Worm (Caenorhabditis elegans) whole organism, L2 larva: ENCODE measurements around the gene nhr-101.

Experiments used
- C34F6.9 ChIP-seq: fragments of 150-350 bp; optimal IDR thresholded peaks from 2 replicates; lab custom pipeline; 2014; ENCODE audit warnings: missing biosample characterization, missing genetic modification characterization
- F13H6.1 ChIP-seq: sonication (generic microtip); optimal IDR thresholded peaks from 2 replicates; lab custom pipeline; 2016; ENCODE audit warnings: missing genetic modification characterization, missing compliant biosample characterization
- R02D3.7 ChIP-seq: fragments of 150-350 bp; optimal IDR thresholded peaks from 2 replicates; lab custom pipeline; 2014; ENCODE audit warnings: missing biosample characterization, missing genetic modification characterization
- Y55F3AM.14 ChIP-seq: fragments of 200-800 bp; sonication (Bioruptor generic); optimal IDR thresholded peaks from 2 replicates; lab custom pipeline; 2018; ENCODE audit warnings: mild to moderate bottlenecking, missing genetic modification characterization, missing compliant biosample characterization
- ZK546.5 ChIP-seq: sonication (generic microtip); optimal IDR thresholded peaks from 2 replicates; lab custom pipeline; 2017; ENCODE audit warnings: missing biosample characterization, missing genetic modification characterization
- alr-1 ChIP-seq: fragments of 150-350 bp; optimal IDR thresholded peaks from 2 replicates; lab custom pipeline; 2014; ENCODE audit warnings: missing biosample characterization, missing genetic modification characterization
- ama-1 ChIP-seq: fragments of 150-350 bp; optimal IDR thresholded peaks from 2 replicates; lab custom pipeline; 2018; ENCODE audit warnings: inconsistent platforms
- blmp-1 ChIP-seq: sonication (generic microtip); optimal IDR thresholded peaks from 2 replicates; lab custom pipeline; 2017; ENCODE audit warnings: missing genetic modification characterization, mild to moderate bottlenecking, missing compliant biosample characterization, antibody characterized with exemption, moderate library complexity; ENCODE audit not compliant: insufficient read depth
- ceh-16 ChIP-seq: fragments of 150-350 bp; optimal IDR thresholded peaks from 2 replicates; lab custom pipeline; 2014; ENCODE audit warnings: missing biosample characterization, missing genetic modification characterization
- ceh-82 ChIP-seq: fragments of 150-350 bp; optimal IDR thresholded peaks from 2 replicates; lab custom pipeline; 2014; ENCODE audit warnings: missing biosample characterization, missing genetic modification characterization
- egl-27 ChIP-seq: sonication (generic microtip); optimal IDR thresholded peaks from 3 replicates; lab custom pipeline; 2017; ENCODE audit warnings: missing biosample characterization, missing genetic modification reagents, missing genetic modification characterization
- elt-1 ChIP-seq: fragments of 150-350 bp; optimal IDR thresholded peaks from 2 replicates; lab custom pipeline; 2014; ENCODE audit warnings: missing biosample characterization, missing genetic modification characterization
- fos-1 ChIP-seq: fragments of 150-350 bp; optimal IDR thresholded peaks from 2 replicates; lab custom pipeline; 2014; ENCODE audit warnings: missing biosample characterization, missing genetic modification characterization
- gmeb-1 ChIP-seq: fragments of 150-350 bp; optimal IDR thresholded peaks from 2 replicates; lab custom pipeline; 2014; ENCODE audit warnings: missing biosample characterization, missing genetic modification characterization
- lin-39 ChIP-seq: fragments of 150-350 bp; optimal IDR thresholded peaks from 2 replicates; lab custom pipeline; 2014; ENCODE audit warnings: missing biosample characterization, missing genetic modification reagents, missing genetic modification characterization
- lsy-2 ChIP-seq, 2 experiments: fragments of 150-350 bp in 1 of 2; sonication (generic microtip) in 1 of 2; optimal IDR thresholded peaks; 2 replicates each; lab custom pipeline; 2014 to 2017; ENCODE audit warnings: missing biosample characterization in 2 of 2, missing genetic modification characterization in 2 of 2
- mab-5 ChIP-seq: fragments of 150-350 bp; optimal IDR thresholded peaks from 2 replicates; lab custom pipeline; 2014; ENCODE audit warnings: missing biosample characterization, missing genetic modification characterization
- mbf-1 ChIP-seq: sonication (generic microtip); optimal IDR thresholded peaks from 2 replicates; lab custom pipeline; 2017; ENCODE audit warnings: missing biosample characterization, missing genetic modification characterization
- mdl-1 ChIP-seq, 2 experiments: fragments of 150-350 bp in 1 of 2; sonication (generic microtip) in 1 of 2; optimal IDR thresholded peaks; 2 replicates each; lab custom pipeline; 2017; ENCODE audit warnings: missing biosample characterization in 2 of 2, missing genetic modification characterization in 2 of 2
- nhr-10 ChIP-seq: sonication (generic microtip); optimal IDR thresholded peaks from 2 replicates; lab custom pipeline; 2017; ENCODE audit warnings: missing biosample characterization, missing genetic modification characterization
- nhr-129 ChIP-seq: fragments of 150-350 bp; optimal IDR thresholded peaks from 2 replicates; lab custom pipeline; 2014; ENCODE audit warnings: missing biosample characterization, missing genetic modification characterization
- nhr-21 ChIP-seq: fragments of 150-350 bp; optimal IDR thresholded peaks from 2 replicates; lab custom pipeline; 2014; ENCODE audit warnings: missing biosample characterization, missing genetic modification characterization
- nhr-23 ChIP-seq: fragments of 150-350 bp; optimal IDR thresholded peaks from 2 replicates; lab custom pipeline; 2014; ENCODE audit warnings: missing biosample characterization, missing genetic modification reagents, missing genetic modification characterization
- nhr-25 ChIP-seq: fragments of 150-350 bp; sonication (generic microtip); optimal IDR thresholded peaks from 3 replicates; lab custom pipeline; 2014; ENCODE audit warnings: missing biosample characterization, missing genetic modification characterization
- nhr-6 ChIP-seq: fragments of 150-350 bp; optimal IDR thresholded peaks from 2 replicates; lab custom pipeline; 2014; ENCODE audit warnings: missing biosample characterization, missing genetic modification characterization
- nhr-77 ChIP-seq: fragments of 150-350 bp; optimal IDR thresholded peaks from 2 replicates; lab custom pipeline; 2014; ENCODE audit warnings: missing biosample characterization, missing genetic modification characterization
- peb-1 ChIP-seq: fragments of 150-350 bp; optimal IDR thresholded peaks from 2 replicates; lab custom pipeline; 2014; ENCODE audit warnings: missing biosample characterization, missing genetic modification characterization
- sem-4 ChIP-seq: fragments of 150-350 bp; optimal IDR thresholded peaks from 2 replicates; lab custom pipeline; 2014; ENCODE audit warnings: missing biosample characterization, missing genetic modification reagents, missing genetic modification characterization
- skn-1 ChIP-seq: sonication (generic microtip); optimal IDR thresholded peaks from 2 replicates; lab custom pipeline; 2017; ENCODE audit warnings: missing biosample characterization, missing genetic modification characterization
- sma-9 ChIP-seq, 2 experiments: fragments of 150-350 bp in 1 of 2; sonication (generic microtip) in 1 of 2; optimal IDR thresholded peaks; 2 replicates each; lab custom pipeline; 2014 to 2016; ENCODE audit warnings: missing genetic modification characterization in 2 of 2, mild to moderate bottlenecking in 1 of 2, missing biosample characterization in 1 of 2, missing compliant biosample characterization in 1 of 2, missing genetic modification reagents in 1 of 2, moderate library complexity in 1 of 2
- snpc-4 ChIP-seq: fragments of 150-350 bp; optimal IDR thresholded peaks from 2 replicates; lab custom pipeline; 2014; ENCODE audit warnings: missing biosample characterization, missing genetic modification characterization
- unc-39 ChIP-seq: fragments of 150-350 bp; optimal IDR thresholded peaks from 2 replicates; lab custom pipeline; 2014; ENCODE audit warnings: missing biosample characterization, missing genetic modification characterization
- unc-55 ChIP-seq: fragments of 150-350 bp; sonication (generic microtip); optimal IDR thresholded peaks from 3 replicates; lab custom pipeline; 2014; ENCODE audit warnings: missing biosample characterization, missing genetic modification reagents, missing genetic modification characterization
- unc-62 ChIP-seq: fragments of 150-350 bp; optimal IDR thresholded peaks from 2 replicates; lab custom pipeline; 2014; ENCODE audit warnings: missing biosample characterization, missing genetic modification reagents, missing genetic modification characterization
- zag-1 ChIP-seq: fragments of 150-350 bp; optimal IDR thresholded peaks from 2 replicates; lab custom pipeline; 2014; ENCODE audit warnings: missing biosample characterization, missing genetic modification characterization
- ztf-1 ChIP-seq: fragments of 200-800 bp; sonication (Bioruptor generic); conservative IDR thresholded peaks from 2 replicates; pipeline ENCODE4 v1.3.6; 2022; ENCODE audit warnings: missing genetic modification characterization, missing compliant biosample characterization
- ztf-11 ChIP-seq: sonication (generic microtip); optimal IDR thresholded peaks from 2 replicates; lab custom pipeline; 2017; ENCODE audit warnings: missing biosample characterization, missing genetic modification characterization
- ztf-4 ChIP-seq: fragments of 150-350 bp; optimal IDR thresholded peaks from 2 replicates; lab custom pipeline; 2014; ENCODE audit warnings: missing biosample characterization, missing genetic modification characterization

The nhr-101 gene

ce11 chrV:11525338-11525737, 44.9 kb upstream of the nhr-101 start:
- TF ChIP-seq ama-1 (lab: Kevin White, UChicago): no peak
- TF ChIP-seq nhr-129 (tag; lab: Kevin White, UChicago): no peak
- peak; percentile 59 for TF ChIP-seq F13H6.1 (tag; lab: Kevin White, UChicago)
- peak; percentile 61 for TF ChIP-seq nhr-25
- no peak for TF ChIP-seq gmeb-1 (tag; lab: Kevin White, UChicago)
- no peak for TF ChIP-seq C34F6.9 (tag; lab: Kevin White, UChicago)
- TF ChIP-seq ZK546.5 (tag; lab: Kevin White, UChicago): no peak
- peak; percentile 59 for TF ChIP-seq blmp-1 (tag; lab: Kevin White, UChicago)

ce11 chrV:11526927-11527491, 43.3 kb upstream of the nhr-101 start:
- no peak for TF ChIP-seq egl-27 (tag; lab: Kevin White, UChicago)
- TF ChIP-seq nhr-25: peak; percentile 53

- TF ChIP-seq nhr-21 (tag; lab: Kevin White, UChicago): no peak
- TF ChIP-seq gmeb-1 (tag; lab: Kevin White, UChicago): no peak
- no peak for TF ChIP-seq lin-39
- no peak for TF ChIP-seq blmp-1 (tag; lab: Kevin White, UChicago)
- TF ChIP-seq ztf-4 (tag; lab: Kevin White, UChicago): no peak
- no peak for TF ChIP-seq mdl-1 (tag; optimal IDR thresholded peaks at IDR 0.05; lab: Kevin White, UChicago)
- TF ChIP-seq R02D3.7 (tag; lab: Kevin White, UChicago): no peak
- TF ChIP-seq ZK546.5 (tag; lab: Kevin White, UChicago): no peak
- no peak for TF ChIP-seq nhr-23 (tag; lab: Kevin White, UChicago)
These were observed 42.7 kb upstream of the nhr-101 start, which contains the start of gene ccch-1 for ce11 chrV:11527531-11527930. Gene ccch-1, plus strand, starts transcription at chrV:11527831.

ce11 chrV:11528633-11529327, 41.5 kb upstream of the nhr-101 start:
- TF ChIP-seq nhr-25 (peak; percentile 30), unc-39 (no peak), nhr-129 (tag; lab: Kevin White, UChicago) (peak; percentile 13)

- TF ChIP-seq alr-1 (tag; lab: Kevin White, UChicago) (no peak), nhr-6 (tag; lab: Kevin White, UChicago) (no peak), lin-39 (no peak), snpc-4 (tag; lab: Kevin White, UChicago) (no peak), gmeb-1 (tag; lab: Kevin White, UChicago) (no peak), unc-62 (GFP tag; lab: Kevin White, UChicago) (no peak), peb-1 (tag; lab: Kevin White, UChicago) (no peak), nhr-77 (tag; lab: Kevin White, UChicago) (no peak), unc-39 (no peak), fos-1 (tag; lab: Kevin White, UChicago) (no peak), sma-9 (GFP tag; optimal IDR thresholded peaks at IDR 0.05; lab: Kevin White, UChicago) (peak; percentile 44), sma-9 (tag; optimal IDR thresholded peaks at IDR 0.05; lab: Kevin White, UChicago) (no peak), zag-1 (tag; lab: Kevin White, UChicago) (no peak), unc-55 (GFP tag; lab: Kevin White, UChicago) (no peak), F13H6.1 (tag; lab: Kevin White, UChicago) (peak; percentile 82), ceh-82 (tag; lab: Kevin White, UChicago) (no peak), nhr-129 (tag; lab: Kevin White, UChicago) (peak; percentile 41)
These were observed 40.7 kb upstream of the nhr-101 start for ce11 chrV:11529541-11529940.

ce11 chrV:11531100-11531499, 39.2 kb upstream of the nhr-101 start:
- TF ChIP-seq mdl-1 (tag; optimal IDR thresholded peaks at IDR 0.05; lab: Kevin White, UChicago) (no peak), R02D3.7 (tag; lab: Kevin White, UChicago) (no peak), lsy-2 (tag; optimal IDR thresholded peaks at IDR 0.05; lab: Kevin White, UChicago) (peak in 1 of 2 experiments; percentile 45), nhr-21 (tag; lab: Kevin White, UChicago) (peak; percentile 47), nhr-6 (tag; lab: Kevin White, UChicago) (peak; percentile 73), ztf-1 (GFP tag; lab: Robert Waterston, UW) (no peak), mab-5 (no peak), peb-1 (tag; lab: Kevin White, UChicago) (no peak), blmp-1 (tag; lab: Kevin White, UChicago) (peak; percentile 97), mbf-1 (tag; lab: Kevin White, UChicago) (no peak), egl-27 (tag; lab: Kevin White, UChicago) (peak; percentile 32), nhr-77 (tag; lab: Kevin White, UChicago) (no peak), skn-1 (tag; lab: Kevin White, UChicago) (no peak), ceh-82 (tag; lab: Kevin White, UChicago) (no peak), nhr-10 (no peak), ceh-16 (tag; lab: Kevin White, UChicago) (peak; percentile 53), unc-39 (no peak), sma-9 (GFP tag; optimal IDR thresholded peaks at IDR 0.05; lab: Kevin White, UChicago) (peak; percentile 65), sma-9 (tag; optimal IDR thresholded peaks at IDR 0.05; lab: Kevin White, UChicago) (no peak), F13H6.1 (tag; lab: Kevin White, UChicago) (peak; percentile 48), elt-1 (tag; lab: Kevin White, UChicago) (no peak), ztf-11 (tag; lab: Kevin White, UChicago) (no peak), ZK546.5 (tag; lab: Kevin White, UChicago) (no peak), Y55F3AM.14 (peak; percentile 45), sem-4 (tag; lab: Kevin White, UChicago) (no peak)
